Worm (Caenorhabditis elegans): ENCODE data around the gene T20D4.19.

Gene T20D4.19

ce11 chrV:3455135-3455747 lies 23.8 kb upstream of the T20D4.19 start:
- TF ChIP-seq cog-1 (tag; optimal IDR thresholded peaks at IDR 0.05), result no peak
- TF ChIP-seq ref-1 (GFP tag; conservative IDR thresholded peaks at IDR 0.05), result no peak
- TF ChIP-seq ztf-23 (GFP tag; IDR thresholded peaks at IDR 0.05), result no peak
- no peak for TF ChIP-seq T22C8.4 (GFP tag; IDR thresholded peaks at IDR 0.05)
- TF ChIP-seq tab-1 (GFP tag; IDR thresholded peaks at IDR 0.05), result no peak
- no peak for TF ChIP-seq ztf-29 (GFP tag; IDR thresholded peaks at IDR 0.05)
- no peak for TF ChIP-seq flt-1 (GFP tag; IDR thresholded peaks at IDR 0.05)
- TF ChIP-seq klf-2 (GFP tag; conservative IDR thresholded peaks at IDR 0.05), result no peak
- no peak for TF ChIP-seq med-1 (GFP tag; optimal IDR thresholded peaks at IDR 0.05; ENCODE audit: insufficient read depth)

- TF ChIP-seq cog-1 (tag; optimal IDR thresholded peaks at IDR 0.05), result no peak
- no peak for TF ChIP-seq tab-1 (GFP tag; IDR thresholded peaks at IDR 0.05)
- TF ChIP-seq T22C8.4 (GFP tag; IDR thresholded peaks at IDR 0.05), result no peak
- TF ChIP-seq ztf-29 (GFP tag; IDR thresholded peaks at IDR 0.05), result no peak
- no peak for TF ChIP-seq klf-2 (GFP tag; conservative IDR thresholded peaks at IDR 0.05)
- no peak for TF ChIP-seq med-1 (GFP tag; optimal IDR thresholded peaks at IDR 0.05; ENCODE audit: insufficient read depth)
- no peak for TF ChIP-seq ztf-23 (GFP tag; IDR thresholded peaks at IDR 0.05)
- TF ChIP-seq ref-1 (GFP tag; conservative IDR thresholded peaks at IDR 0.05), result no peak
- TF ChIP-seq flt-1 (GFP tag; IDR thresholded peaks at IDR 0.05), result no peak
These were observed 23.2 kb upstream of the T20D4.19 start for ce11 chrV:3454620-3455019.

- TF ChIP-seq cog-1 (tag; optimal IDR thresholded peaks at IDR 0.05), result no peak
- no peak for TF ChIP-seq med-1 (GFP tag; optimal IDR thresholded peaks at IDR 0.05; ENCODE audit: insufficient read depth)
- TF ChIP-seq ref-1 (GFP tag; conservative IDR thresholded peaks at IDR 0.05), result no peak
- TF ChIP-seq ztf-29 (GFP tag; IDR thresholded peaks at IDR 0.05), result no peak
- TF ChIP-seq flt-1 (GFP tag; IDR thresholded peaks at IDR 0.05), result no peak
- no peak for TF ChIP-seq T22C8.4 (GFP tag; IDR thresholded peaks at IDR 0.05)
- no peak for TF ChIP-seq ztf-23 (GFP tag; IDR thresholded peaks at IDR 0.05)
- TF ChIP-seq klf-2 (GFP tag; conservative IDR thresholded peaks at IDR 0.05), result no peak
- no peak for TF ChIP-seq tab-1 (GFP tag; IDR thresholded peaks at IDR 0.05)
These were observed 21.1 kb upstream of the T20D4.19 start for ce11 chrV:3452489-3452888.

ce11 chrV:3451646-3452045 lies 20.2 kb upstream of the T20D4.19 start:
- no peak for TF ChIP-seq ztf-29 (GFP tag; IDR thresholded peaks at IDR 0.05)
- no peak for TF ChIP-seq ref-1 (GFP tag; conservative IDR thresholded peaks at IDR 0.05)
- TF ChIP-seq klf-2 (GFP tag; conservative IDR thresholded peaks at IDR 0.05), result no peak
- TF ChIP-seq ztf-23 (GFP tag; IDR thresholded peaks at IDR 0.05), result no peak
- no peak for TF ChIP-seq cog-1 (tag; optimal IDR thresholded peaks at IDR 0.05)
- TF ChIP-seq tab-1 (GFP tag; IDR thresholded peaks at IDR 0.05), result no peak
- TF ChIP-seq flt-1 (GFP tag; IDR thresholded peaks at IDR 0.05), result no peak
- TF ChIP-seq T22C8.4 (GFP tag; IDR thresholded peaks at IDR 0.05), result no peak
- no peak for TF ChIP-seq med-1 (GFP tag; optimal IDR thresholded peaks at IDR 0.05; ENCODE audit: insufficient read depth)

ce11 chrV:3450351-3450750 lies 18.9 kb upstream of the T20D4.19 start:
- TF ChIP-seq ztf-29 (GFP tag; IDR thresholded peaks at IDR 0.05) (no peak), cog-1 (tag; optimal IDR thresholded peaks at IDR 0.05) (no peak)

ce11 chrV:3449810-3450209 lies 18.4 kb upstream of the T20D4.19 start:
- TF ChIP-seq klf-2 (GFP tag; conservative IDR thresholded peaks at IDR 0.05), result no peak

- TF ChIP-seq tab-1 (GFP tag; IDR thresholded peaks at IDR 0.05), result no peak
- TF ChIP-seq ztf-29 (GFP tag; IDR thresholded peaks at IDR 0.05), result no peak
- TF ChIP-seq cog-1 (tag; optimal IDR thresholded peaks at IDR 0.05), result no peak
- TF ChIP-seq T22C8.4 (GFP tag; IDR thresholded peaks at IDR 0.05), result no peak
- TF ChIP-seq klf-2 (GFP tag; conservative IDR thresholded peaks at IDR 0.05), result no peak
- TF ChIP-seq ztf-23 (GFP tag; IDR thresholded peaks at IDR 0.05), result no peak
- TF ChIP-seq med-1 (GFP tag; optimal IDR thresholded peaks at IDR 0.05; ENCODE audit: insufficient read depth), result no peak
- no peak for TF ChIP-seq flt-1 (GFP tag; IDR thresholded peaks at IDR 0.05)
- TF ChIP-seq ref-1 (GFP tag; conservative IDR thresholded peaks at IDR 0.05), result no peak
These were observed 13.8 kb upstream of the T20D4.19 start for ce11 chrV:3445090-3445832.

- TF ChIP-seq ref-1 (GFP tag; conservative IDR thresholded peaks at IDR 0.05), result no peak
- TF ChIP-seq klf-2 (GFP tag; conservative IDR thresholded peaks at IDR 0.05), result no peak
- no peak for TF ChIP-seq ztf-23 (GFP tag; IDR thresholded peaks at IDR 0.05)
- TF ChIP-seq ztf-29 (GFP tag; IDR thresholded peaks at IDR 0.05), result no peak
- TF ChIP-seq cog-1 (tag; optimal IDR thresholded peaks at IDR 0.05), result no peak
- TF ChIP-seq T22C8.4 (GFP tag; IDR thresholded peaks at IDR 0.05), result no peak
- TF ChIP-seq tab-1 (GFP tag; IDR thresholded peaks at IDR 0.05), result no peak
- no peak for TF ChIP-seq flt-1 (GFP tag; IDR thresholded peaks at IDR 0.05)
- no peak for TF ChIP-seq med-1 (GFP tag; optimal IDR thresholded peaks at IDR 0.05; ENCODE audit: insufficient read depth)
These were observed 13.3 kb upstream of the T20D4.19 start, which contains the start of gene cfz-2 for ce11 chrV:3444777-3445089. cfz-2 (minus strand) TSS chrV:3444877.

- TF ChIP-seq ref-1 (GFP tag; conservative IDR thresholded peaks at IDR 0.05) (no peak), ztf-23 (GFP tag; IDR thresholded peaks at IDR 0.05) (no peak), klf-2 (GFP tag; conservative IDR thresholded peaks at IDR 0.05) (no peak), ztf-29 (GFP tag; IDR thresholded peaks at IDR 0.05) (no peak), cog-1 (tag; optimal IDR thresholded peaks at IDR 0.05) (no peak), T22C8.4 (GFP tag; IDR thresholded peaks at IDR 0.05) (no peak), med-1 (GFP tag; optimal IDR thresholded peaks at IDR 0.05; ENCODE audit: insufficient read depth) (no peak), flt-1 (GFP tag; IDR thresholded peaks at IDR 0.05) (no peak), tab-1 (GFP tag; IDR thresholded peaks at IDR 0.05) (no peak)
These were observed 11.2 kb upstream of the T20D4.19 start for ce11 chrV:3442609-3443008.

ce11 chrV:3428697-3429096 lies 2.7 kb downstream of the T20D4.19 start, which contains the start of gene srab-20:
srab-20 (plus strand) TSS chrV:3428997.
- no peak for TF ChIP-seq flt-1 (GFP tag; IDR thresholded peaks at IDR 0.05)
- no peak for TF ChIP-seq ztf-23 (GFP tag; IDR thresholded peaks at IDR 0.05)
- no peak for TF ChIP-seq med-1 (GFP tag; optimal IDR thresholded peaks at IDR 0.05; ENCODE audit: insufficient read depth)
- TF ChIP-seq ref-1 (GFP tag; conservative IDR thresholded peaks at IDR 0.05), result no peak
- TF ChIP-seq klf-2 (GFP tag; conservative IDR thresholded peaks at IDR 0.05), result no peak
- TF ChIP-seq tab-1 (GFP tag; IDR thresholded peaks at IDR 0.05), result no peak
- no peak for TF ChIP-seq cog-1 (tag; optimal IDR thresholded peaks at IDR 0.05)
- no peak for TF ChIP-seq T22C8.4 (GFP tag; IDR thresholded peaks at IDR 0.05)
- no peak for TF ChIP-seq ztf-29 (GFP tag; IDR thresholded peaks at IDR 0.05)
